Fruit fly (Drosophila melanogaster) whole organism, embryonic: ENCODE measurements around the gene CG1317.

Experiments
- Ada2b ChIP-seq: fragments of 200-800 bp; sonication (Bioruptor generic); IDR thresholded peaks from 2 replicates; pipeline ENCODE4 v1.3.6; 2022; ENCODE audit warnings: missing biosample characterization, missing genetic modification characterization
- Aef1 ChIP-seq: fragments of 200-800 bp; sonication (Bioruptor generic); IDR thresholded peaks from 3 replicates; pipeline ENCODE4 v1.3.6; 2022; ENCODE audit warnings: missing biosample characterization, missing genetic modification characterization
- Antp ChIP-seq: fragments of 200-800 bp; sonication (Bioruptor generic); optimal IDR thresholded peaks from 3 replicates; lab custom pipeline; 2016; ENCODE audit warnings: missing biosample characterization, missing genetic modification characterization
- Awh ChIP-seq: fragments of 200-800 bp; sonication (Bioruptor generic); IDR thresholded peaks from 2 replicates; pipeline ENCODE4, ENCODE4 v1.3.6; 2022; ENCODE audit warnings: missing biosample characterization, missing genetic modification characterization
- CG10959 ChIP-seq: fragments of 200-800 bp; sonication (Bioruptor generic); IDR thresholded peaks from 2 replicates; pipeline ENCODE4 v1.3.6; 2022; ENCODE audit warnings: missing biosample characterization, missing genetic modification characterization
- CG11695 ChIP-seq: fragments of 200-800 bp; sonication (Bioruptor generic); IDR thresholded peaks from 3 replicates; pipeline ENCODE4 v1.3.6; 2022; ENCODE audit warnings: missing biosample characterization, missing genetic modification characterization
- CG13287 ChIP-seq: fragments of 200-800 bp; sonication (Bioruptor generic); IDR thresholded peaks from 2 replicates; pipeline ENCODE4 v1.3.6; 2022; ENCODE audit warnings: missing biosample characterization, missing genetic modification characterization; ENCODE audit not compliant: partially characterized antibody
- CG13624 ChIP-seq: fragments of 200-800 bp; sonication (Bioruptor generic); optimal IDR thresholded peaks from 2 replicates; lab custom pipeline; 2016; ENCODE audit warnings: missing biosample characterization, missing genetic modification characterization
- CG15011 ChIP-seq: fragments of 200-800 bp; sonication (Bioruptor generic); optimal IDR thresholded peaks from 3 replicates; lab custom pipeline; 2018; ENCODE audit warnings: missing biosample characterization, mild to moderate bottlenecking, missing genetic modification characterization
- CG1529 ChIP-seq: fragments of 200-800 bp; sonication (Bioruptor generic); optimal IDR thresholded peaks from 3 replicates; lab custom pipeline; 2018; ENCODE audit warnings: missing biosample characterization, missing genetic modification characterization
- CG15514 ChIP-seq: fragments of 200-800 bp; sonication (Bioruptor generic); optimal IDR thresholded peaks from 3 replicates; lab custom pipeline; 2017; ENCODE audit warnings: missing biosample characterization, missing genetic modification characterization, mild to moderate bottlenecking, moderate library complexity, missing genetic modification reagents
- CG1602 ChIP-seq: fragments of 200-800 bp; sonication (Bioruptor generic); optimal IDR thresholded peaks from 3 replicates; lab custom pipeline; 2016; ENCODE audit warnings: missing biosample characterization, missing genetic modification characterization
- CG1647 ChIP-seq: fragments of 200-800 bp; sonication (Bioruptor generic); optimal IDR thresholded peaks from 3 replicates; lab custom pipeline; 2016; ENCODE audit warnings: missing biosample characterization, missing genetic modification characterization
- CG18619 ChIP-seq: fragments of 200-800 bp; sonication (Bioruptor generic); optimal IDR thresholded peaks from 3 replicates; lab custom pipeline; 2017; ENCODE audit warnings: missing biosample characterization, mild to moderate bottlenecking, missing genetic modification characterization
- CG2116 ChIP-seq: fragments of 200-800 bp; sonication (Bioruptor generic); optimal IDR thresholded peaks from 3 replicates; lab custom pipeline; 2018; ENCODE audit warnings: missing biosample characterization, mild to moderate bottlenecking, missing genetic modification characterization
- CG2678 ChIP-seq: fragments of 200-800 bp; sonication (Bioruptor generic); optimal IDR thresholded peaks from 3 replicates; lab custom pipeline; 2019; ENCODE audit warnings: missing biosample characterization, mild to moderate bottlenecking, missing genetic modification characterization, moderate library complexity
- CG2889 ChIP-seq: fragments of 200-800 bp; sonication (Bioruptor generic); IDR thresholded peaks from 3 replicates; pipeline ENCODE4 v1.3.6; 2022; ENCODE audit warnings: missing biosample characterization, missing genetic modification characterization
- CG34376 ChIP-seq: fragments of 200-800 bp; sonication (Bioruptor generic); optimal IDR thresholded peaks from 2 replicates; lab custom pipeline; 2018; ENCODE audit warnings: missing biosample characterization, mild to moderate bottlenecking, missing genetic modification characterization
- CG34422 ChIP-seq: fragments of 200-800 bp; sonication (Bioruptor generic); IDR thresholded peaks from 3 replicates; pipeline ENCODE4 v1.3.6; 2022; ENCODE audit warnings: missing biosample characterization, missing genetic modification characterization
- CG3838 ChIP-seq: fragments of 200-800 bp; sonication (Bioruptor generic); optimal IDR thresholded peaks from 3 replicates; lab custom pipeline; 2016; ENCODE audit warnings: missing biosample characterization, missing genetic modification characterization
- CG3847 ChIP-seq: fragments of 200-800 bp; sonication (Bioruptor generic); IDR thresholded peaks from 2 replicates; pipeline ENCODE4 v1.3.6; 2022; ENCODE audit warnings: missing biosample characterization, missing genetic modification characterization
- CG4617 ChIP-seq: fragments of 200-800 bp; sonication (Bioruptor generic); optimal IDR thresholded peaks from 3 replicates; lab custom pipeline; 2016; ENCODE audit warnings: missing biosample characterization, missing genetic modification characterization, borderline replicate concordance
- CG6854 ChIP-seq: fragments of 200-800 bp; sonication (Bioruptor generic); optimal IDR thresholded peaks from 3 replicates; lab custom pipeline; 2017; ENCODE audit warnings: missing biosample characterization, mild to moderate bottlenecking, missing genetic modification characterization
- CG8281 ChIP-seq: fragments of 200-800 bp; sonication (Bioruptor generic); optimal IDR thresholded peaks from 2 replicates; lab custom pipeline; 2018; ENCODE audit warnings: missing biosample characterization, mild to moderate bottlenecking, missing genetic modification characterization, moderate library complexity
- CG9932 ChIP-seq: fragments of 200-800 bp; sonication (Bioruptor generic); IDR thresholded peaks from 2 replicates; pipeline ENCODE4 v1.3.6; 2022; ENCODE audit warnings: missing biosample characterization, missing genetic modification characterization
- Dek ChIP-seq: fragments of 200-800 bp; sonication (Bioruptor generic); optimal IDR thresholded peaks from 3 replicates; lab custom pipeline; 2019; ENCODE audit warnings: missing biosample characterization, mild to moderate bottlenecking, missing genetic modification characterization, moderate library complexity
- Ets97D ChIP-seq: fragments of 200-800 bp; sonication (Bioruptor generic); optimal IDR thresholded peaks from 3 replicates; lab custom pipeline; 2016; ENCODE audit warnings: missing biosample characterization, missing genetic modification characterization
- Fer1 ChIP-seq: fragments of 200-800 bp; sonication (Bioruptor generic); optimal IDR thresholded peaks from 2 replicates; lab custom pipeline; 2017; ENCODE audit warnings: missing biosample characterization, mild to moderate bottlenecking, missing genetic modification characterization
- GATAe ChIP-seq: fragments of 200-800 bp; sonication (Bioruptor generic); conservative IDR thresholded peaks from 2 replicates; pipeline ENCODE4 v1.3.6; 2022; ENCODE audit warnings: missing biosample characterization, missing genetic modification characterization
- Hey ChIP-seq: fragments of 200-800 bp; sonication (Bioruptor generic); optimal IDR thresholded peaks from 3 replicates; lab custom pipeline; 2018; ENCODE audit warnings: missing biosample characterization, mild to moderate bottlenecking, missing genetic modification characterization
- MBD-R2 ChIP-seq: fragments of 200-800 bp; sonication (Bioruptor generic); IDR thresholded peaks from 2 replicates; pipeline ENCODE4 v1.3.6; 2022; ENCODE audit warnings: missing biosample characterization, missing genetic modification characterization
- Max ChIP-seq: fragments of 200-800 bp; sonication (Bioruptor generic); optimal IDR thresholded peaks from 2 replicates; lab custom pipeline; 2016; ENCODE audit warnings: missing biosample characterization, mild to moderate bottlenecking, missing genetic modification characterization
- NFAT ChIP-seq: fragments of 200-800 bp; sonication (Bioruptor generic); IDR thresholded peaks from 2 replicates; pipeline ENCODE4 v1.3.6; 2022; ENCODE audit warnings: missing biosample characterization, missing genetic modification characterization
- Opbp ChIP-seq: fragments of 200-800 bp; sonication (Bioruptor generic); IDR thresholded peaks from 3 replicates; pipeline ENCODE4 v1.3.6; 2022; ENCODE audit warnings: missing biosample characterization, missing genetic modification characterization; ENCODE audit not compliant: partially characterized antibody
- Rfx ChIP-seq: fragments of 200-800 bp; sonication (Bioruptor generic); IDR thresholded peaks from 2 replicates; pipeline ENCODE4 v1.3.6; 2022; ENCODE audit warnings: missing biosample characterization, missing genetic modification characterization
- Scr ChIP-seq: fragments of 200-800 bp; sonication (Bioruptor generic); IDR thresholded peaks from 2 replicates; pipeline ENCODE4 v1.3.6; 2022; ENCODE audit warnings: missing biosample characterization, missing genetic modification characterization; ENCODE audit not compliant: partially characterized antibody
- Sin3A ChIP-seq: fragments of >200 bp; optimal IDR thresholded peaks from 2 replicates; lab custom pipeline; 2018
- ap ChIP-seq: fragments of 200-800 bp; sonication (Bioruptor generic); IDR thresholded peaks from 2 replicates; pipeline ENCODE4 v1.3.6; 2022; ENCODE audit warnings: missing biosample characterization, missing genetic modification characterization
- crp ChIP-seq, 2 experiments: fragments of 200-800 bp; sonication (Bioruptor generic); optimal IDR thresholded peaks; 2 replicates in 1 of 2; 3 replicates in 1 of 2; lab custom pipeline; 2017; ENCODE audit warnings: missing biosample characterization in 2 of 2, missing genetic modification characterization in 2 of 2, mild to moderate bottlenecking in 1 of 2, moderate library complexity in 1 of 2
- fd96Cb ChIP-seq: fragments of 200-800 bp; sonication (Bioruptor generic); optimal IDR thresholded peaks from 2 replicates; lab custom pipeline; 2018; ENCODE audit warnings: missing biosample characterization, mild to moderate bottlenecking, missing genetic modification characterization, moderate library complexity
- ftz-f1 ChIP-seq: fragments of 200-800 bp; sonication (Bioruptor generic); optimal IDR thresholded peaks from 2 replicates; lab custom pipeline; 2016; ENCODE audit warnings: missing biosample characterization, missing genetic modification characterization
- gsb-n ChIP-seq: fragments of 200-800 bp; sonication (Bioruptor generic); optimal IDR thresholded peaks from 3 replicates; lab custom pipeline; 2018; ENCODE audit warnings: missing biosample characterization, mild to moderate bottlenecking, missing genetic modification characterization
- kah ChIP-seq: fragments of 200-800 bp; sonication (Bioruptor generic); optimal IDR thresholded peaks from 2 replicates; lab custom pipeline; 2018; ENCODE audit warnings: missing biosample characterization, mild to moderate bottlenecking, missing genetic modification characterization
- knrl ChIP-seq: fragments of 200-800 bp; sonication (Bioruptor generic); IDR thresholded peaks from 3 replicates; pipeline ENCODE4 v1.3.6; 2022; ENCODE audit warnings: missing biosample characterization, missing genetic modification characterization; ENCODE audit not compliant: partially characterized antibody
- lab ChIP-seq: fragments of 200-800 bp; sonication (Bioruptor generic); optimal IDR thresholded peaks from 3 replicates; lab custom pipeline; 2017; ENCODE audit warnings: missing biosample characterization, missing genetic modification characterization, mild to moderate bottlenecking, moderate library complexity, missing genetic modification reagents
- oc ChIP-seq: fragments of 200-800 bp; sonication (Bioruptor generic); optimal IDR thresholded peaks from 2 replicates; lab custom pipeline; 2018; ENCODE audit warnings: missing biosample characterization, mild to moderate bottlenecking, missing genetic modification characterization, moderate library complexity
- pzg ChIP-seq: fragments of 200-800 bp; sonication (Bioruptor generic); optimal IDR thresholded peaks from 3 replicates; lab custom pipeline; 2018; ENCODE audit warnings: missing biosample characterization, mild to moderate bottlenecking, missing genetic modification characterization, moderate library complexity
- row ChIP-seq: fragments of 200-800 bp; sonication (Bioruptor generic); IDR thresholded peaks from 3 replicates; pipeline ENCODE4 v1.3.6; 2022; ENCODE audit warnings: missing biosample characterization, missing genetic modification characterization
- stwl ChIP-seq: fragments of 200-800 bp; sonication (Bioruptor generic); optimal IDR thresholded peaks from 3 replicates; lab custom pipeline; 2018; ENCODE audit warnings: missing biosample characterization, mild to moderate bottlenecking, missing genetic modification characterization, moderate library complexity

The CG1317 gene

dm6 chr3L:2377114-2377783 lies 5.5 kb upstream of the CG1317 start, which contains the start of the genes CG15877 and Svil (continued):
- TF ChIP-seq Dek (no peak), CG9932 (GFP tag; lab: Robert Waterston, UW) (peak; percentile 56), Fer1 (GFP tag; lab: Kevin White, UChicago) (peak; percentile 4), CG11695 (peak; percentile 17; the same call in 1 of the 3 replicates), CG34422 (GFP tag; lab: Robert Waterston, UW) (peak; percentile 50; the same call in 2 of the 3 replicates), Aef1 (GFP tag; lab: Robert Waterston, UW) (no peak), CG6854 (GFP tag; lab: Kevin White, UChicago) (no peak), CG10959 (no peak), Ets97D (GFP tag; lab: Kevin White, UChicago) (peak; percentile 56), row (GFP tag; lab: Robert Waterston, UW) (0 out of 3 replicates have a peak, but pooled peaks have one; percentile 38), CG8281 (tag; lab: Kevin White, UChicago) (no peak), CG15514 (GFP tag; lab: Kevin White, UChicago) (peak; percentile 97), CG15011 (no peak), CG13624 (GFP tag; lab: Kevin White, UChicago) (peak; percentile 22), CG3847 (GFP tag; lab: Robert Waterston, UW) (peak; percentile 79), GATAe (GFP tag; lab: Robert Waterston, UW) (no peak), ftz-f1 (GFP tag; lab: Kevin White, UChicago) (no peak), Hey (tag; lab: Kevin White, UChicago) (no peak), gsb-n (tag; lab: Kevin White, UChicago) (no peak), Ada2b (no peak), fd96Cb (tag; lab: Kevin White, UChicago) (no peak), stwl (tag; lab: Kevin White, UChicago) (peak; percentile 78), CG1602 (GFP tag; lab: Kevin White, UChicago) (no peak), pzg (GFP tag; lab: Kevin White, UChicago) (peak; percentile 72), NFAT (GFP tag; lab: Robert Waterston, UW) (peak; percentile 66; the same call in 1 of the 2 replicates), CG1529 (GFP tag; lab: Kevin White, UChicago) (no peak), kah (GFP tag; lab: Kevin White, UChicago) (peak; percentile 4), CG1647 (GFP tag; lab: Kevin White, UChicago) (no peak), CG18619 (GFP tag; lab: Kevin White, UChicago) (no peak), knrl (GFP tag; lab: Robert Waterston, UW) (0 out of 3 replicates have a peak, but pooled peaks have one; percentile 30), Max (GFP tag; lab: Kevin White, UChicago) (peak; percentile 42), Opbp (peak; percentile 59; the same call in 2 of the 3 replicates), Rfx (GFP tag; lab: Robert Waterston, UW) (peak; percentile 63), crp (GFP tag; optimal IDR thresholded peaks at IDR 0.05; lab: Kevin White, UChicago) (peak; percentile 19 to 85), CG2678 (tag; lab: Kevin White, UChicago) (no peak), CG4617 (GFP tag; lab: Kevin White, UChicago) (peak; percentile 66), ap (GFP tag; lab: Robert Waterston, UW) (no peak), MBD-R2 (GFP tag; lab: Robert Waterston, UW) (peak; percentile 99), Awh (GFP tag; lab: Robert Waterston, UW) (no peak), CG2889 (GFP tag; lab: Robert Waterston, UW) (no peak), oc (tag; lab: Kevin White, UChicago) (no peak), Antp (GFP tag; lab: Kevin White, UChicago) (peak; percentile 28), CG2116 (GFP tag; lab: Kevin White, UChicago) (peak; percentile 43), Sin3A (lab: Kevin White, UChicago) (peak; percentile 76), Scr (GFP tag; lab: Robert Waterston, UW) (peak; percentile 51), lab (GFP tag; lab: Kevin White, UChicago) (peak; percentile 2), CG34376 (GFP tag; lab: Kevin White, UChicago) (no peak), CG3838 (GFP tag; lab: Kevin White, UChicago) (no peak), CG13287 (GFP tag; lab: Robert Waterston, UW) (peak; percentile 66; the same call in 1 of the 2 replicates)
